Worm (Caenorhabditis elegans): ENCODE data around the gene tin-9.1.

tin-9.1 gene

DNA sequence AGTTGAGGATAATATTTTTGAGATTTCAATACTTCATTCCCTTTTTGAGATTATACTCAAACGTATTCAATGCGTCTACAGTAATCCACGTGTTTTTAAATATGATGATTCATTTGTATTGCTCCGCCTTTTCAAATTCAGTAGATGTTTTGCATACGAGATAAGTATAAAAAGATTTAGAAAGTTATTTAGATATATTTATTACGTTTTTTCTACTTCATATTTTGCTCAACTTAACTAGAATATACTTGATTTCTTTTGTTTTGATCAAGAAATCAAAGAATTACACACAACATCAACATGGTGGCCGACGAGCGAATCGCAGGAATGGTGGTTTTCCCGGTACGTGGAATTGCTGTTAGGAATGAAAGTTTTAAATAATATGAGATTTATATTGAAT lies 13.3 kb upstream of the tin-9.1 start, which contains the start of gene srx-50:
srx-50 (plus strand) TSS at position 301 of the 400 bp plus-strand sequence.
- TF ChIP-seq cog-1 (tag; optimal IDR thresholded peaks at IDR 0.05): no peak
- no peak for TF ChIP-seq T22C8.4 (GFP tag; IDR thresholded peaks at IDR 0.05)
- TF ChIP-seq klf-2 (GFP tag; conservative IDR thresholded peaks at IDR 0.05): no peak
- no peak for TF ChIP-seq tab-1 (GFP tag; IDR thresholded peaks at IDR 0.05)
- TF ChIP-seq flt-1 (GFP tag; IDR thresholded peaks at IDR 0.05): no peak
- TF ChIP-seq ztf-23 (GFP tag; IDR thresholded peaks at IDR 0.05): no peak
- no peak for TF ChIP-seq ztf-29 (GFP tag; IDR thresholded peaks at IDR 0.05)
- no peak for TF ChIP-seq med-1 (GFP tag; optimal IDR thresholded peaks at IDR 0.05; ENCODE audit: insufficient read depth)
- TF ChIP-seq ref-1 (GFP tag; conservative IDR thresholded peaks at IDR 0.05): no peak

DNA sequence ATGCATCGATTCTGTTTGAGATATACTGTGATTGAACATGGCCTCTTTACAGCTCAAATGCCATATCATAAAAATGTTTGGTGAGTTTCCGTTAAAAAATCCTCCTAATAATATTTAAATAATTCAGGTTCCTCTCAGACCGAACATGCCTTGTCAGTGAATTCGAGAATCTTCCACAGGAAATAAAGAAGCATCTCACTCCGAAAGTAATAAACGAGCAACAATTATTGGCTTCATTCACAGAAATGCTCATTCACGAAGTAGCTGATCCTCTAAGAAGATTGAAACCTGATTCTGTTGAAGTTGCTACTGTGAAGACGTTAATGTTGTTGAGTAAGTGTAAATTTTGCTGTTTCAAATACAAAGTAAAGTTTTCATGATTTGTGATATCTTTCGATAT lies 7.7 kb upstream of the tin-9.1 start:
- TF ChIP-seq ztf-29 (GFP tag; IDR thresholded peaks at IDR 0.05) (no peak), ref-1 (GFP tag; conservative IDR thresholded peaks at IDR 0.05) (no peak), med-1 (GFP tag; optimal IDR thresholded peaks at IDR 0.05; ENCODE audit: insufficient read depth) (no peak), flt-1 (GFP tag; IDR thresholded peaks at IDR 0.05) (no peak), cog-1 (tag; optimal IDR thresholded peaks at IDR 0.05) (no peak), tab-1 (GFP tag; IDR thresholded peaks at IDR 0.05) (no peak), klf-2 (GFP tag; conservative IDR thresholded peaks at IDR 0.05) (no peak), T22C8.4 (GFP tag; IDR thresholded peaks at IDR 0.05) (no peak), ztf-23 (GFP tag; IDR thresholded peaks at IDR 0.05) (no peak)

ce11 chrIV:7051515-7051914 lies 7.1 kb upstream of the tin-9.1 start:
- no peak for TF ChIP-seq tab-1 (GFP tag; IDR thresholded peaks at IDR 0.05)
- no peak for TF ChIP-seq ztf-23 (GFP tag; IDR thresholded peaks at IDR 0.05)
- TF ChIP-seq flt-1 (GFP tag; IDR thresholded peaks at IDR 0.05): no peak
- no peak for TF ChIP-seq ref-1 (GFP tag; conservative IDR thresholded peaks at IDR 0.05)
- TF ChIP-seq klf-2 (GFP tag; conservative IDR thresholded peaks at IDR 0.05): no peak
- no peak for TF ChIP-seq ztf-29 (GFP tag; IDR thresholded peaks at IDR 0.05)
- TF ChIP-seq T22C8.4 (GFP tag; IDR thresholded peaks at IDR 0.05): no peak
- no peak for TF ChIP-seq cog-1 (tag; optimal IDR thresholded peaks at IDR 0.05)
- no peak for TF ChIP-seq med-1 (GFP tag; optimal IDR thresholded peaks at IDR 0.05; ENCODE audit: insufficient read depth)

DNA sequence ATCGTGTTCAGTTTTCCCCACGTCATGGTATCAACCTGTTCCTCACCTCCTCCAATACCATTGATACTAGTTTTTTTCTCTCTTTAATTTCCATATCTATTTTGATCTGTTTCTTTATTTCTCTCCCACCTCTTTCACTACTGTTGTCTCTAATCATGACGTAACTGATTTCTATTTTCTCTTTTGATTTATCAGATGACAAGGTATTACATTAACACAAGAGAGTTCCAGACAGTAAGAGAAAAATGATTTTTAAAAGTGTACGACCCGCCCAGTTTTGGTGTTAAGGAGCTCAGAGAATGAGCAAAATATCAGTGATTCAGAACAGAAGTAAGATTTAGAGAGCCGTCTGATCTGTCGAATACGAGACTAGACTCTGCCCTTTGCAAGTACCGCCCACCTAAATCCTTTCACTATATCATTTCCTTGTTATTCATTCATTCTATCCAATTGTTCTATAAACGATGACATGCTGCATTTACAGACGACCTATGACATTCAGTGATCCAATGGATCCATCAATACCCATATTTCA lies 5.3 kb upstream of the tin-9.1 start, which contains the start of gene nhr-105:
nhr-105 (plus strand) TSS at position 485 of the 535 bp plus-strand sequence.
- TF ChIP-seq klf-2 (GFP tag; conservative IDR thresholded peaks at IDR 0.05): no peak
- no peak for TF ChIP-seq flt-1 (GFP tag; IDR thresholded peaks at IDR 0.05)
- no peak for TF ChIP-seq T22C8.4 (GFP tag; IDR thresholded peaks at IDR 0.05)
- TF ChIP-seq ztf-23 (GFP tag; IDR thresholded peaks at IDR 0.05): no peak
- TF ChIP-seq med-1 (GFP tag; optimal IDR thresholded peaks at IDR 0.05; ENCODE audit: insufficient read depth): no peak
- no peak for TF ChIP-seq tab-1 (GFP tag; IDR thresholded peaks at IDR 0.05)
- TF ChIP-seq cog-1 (tag; optimal IDR thresholded peaks at IDR 0.05): no peak
- TF ChIP-seq ref-1 (GFP tag; conservative IDR thresholded peaks at IDR 0.05): no peak
- no peak for TF ChIP-seq ztf-29 (GFP tag; IDR thresholded peaks at IDR 0.05)

DNA sequence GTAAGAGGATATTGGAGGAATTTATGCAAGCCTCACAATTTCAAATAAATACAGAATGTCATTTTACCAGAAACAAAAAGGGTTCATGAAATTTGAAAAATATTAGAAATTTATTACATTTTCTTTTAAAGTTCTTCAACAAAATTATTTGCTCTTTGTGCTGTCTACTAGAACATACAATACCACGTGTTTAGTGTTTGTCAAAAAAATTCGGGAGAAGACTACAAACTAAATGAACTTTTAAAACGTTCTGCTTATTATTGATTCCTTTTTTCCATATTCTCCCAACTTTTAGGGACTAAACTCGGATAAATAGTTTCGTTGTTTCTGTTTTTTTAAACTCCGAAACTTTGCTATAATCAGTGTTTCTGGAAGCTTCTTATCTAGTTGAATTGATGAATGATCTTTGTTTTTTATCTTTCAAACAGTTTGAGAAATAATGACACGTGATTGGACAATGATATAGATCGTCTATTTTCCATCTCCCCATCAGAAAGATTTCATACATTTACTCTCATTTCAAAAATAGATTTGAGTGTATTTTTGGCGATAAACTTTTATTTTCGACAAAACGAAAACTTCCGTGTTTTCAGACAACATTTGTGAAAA lies 4.3 kb upstream of the tin-9.1 start:
- TF ChIP-seq ztf-23 (GFP tag; IDR thresholded peaks at IDR 0.05) (no peak), tab-1 (GFP tag; IDR thresholded peaks at IDR 0.05) (no peak), klf-2 (GFP tag; conservative IDR thresholded peaks at IDR 0.05) (no peak), ref-1 (GFP tag; conservative IDR thresholded peaks at IDR 0.05) (no peak), flt-1 (GFP tag; IDR thresholded peaks at IDR 0.05) (no peak), med-1 (GFP tag; optimal IDR thresholded peaks at IDR 0.05; ENCODE audit: insufficient read depth) (no peak), cog-1 (tag; optimal IDR thresholded peaks at IDR 0.05) (no peak), T22C8.4 (GFP tag; IDR thresholded peaks at IDR 0.05) (no peak), ztf-29 (GFP tag; IDR thresholded peaks at IDR 0.05) (no peak)

DNA sequence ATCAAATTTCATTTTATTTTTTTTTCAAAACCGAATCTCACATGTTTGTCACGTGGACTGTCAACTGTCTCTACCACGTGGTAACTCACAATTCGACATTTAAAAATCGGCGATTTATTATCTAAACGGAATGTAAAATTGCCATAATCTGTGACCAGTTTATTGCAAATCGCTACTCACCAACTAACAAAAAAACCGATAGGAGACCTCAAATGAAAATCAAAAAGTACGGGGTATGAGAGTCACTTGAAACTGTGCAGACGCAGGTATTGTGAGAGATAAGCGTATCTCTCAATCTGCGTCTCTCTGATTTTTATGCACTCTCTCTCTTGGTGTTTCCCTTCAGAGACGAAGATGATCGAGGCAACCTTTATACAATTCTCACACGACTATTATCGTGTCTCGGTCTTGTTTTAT lies 3.4 kb upstream of the tin-9.1 start:
- TF ChIP-seq ref-1 (GFP tag; conservative IDR thresholded peaks at IDR 0.05): no peak
- no peak for TF ChIP-seq med-1 (GFP tag; optimal IDR thresholded peaks at IDR 0.05; ENCODE audit: insufficient read depth)
- TF ChIP-seq tab-1 (GFP tag; IDR thresholded peaks at IDR 0.05): no peak
- no peak for TF ChIP-seq ztf-29 (GFP tag; IDR thresholded peaks at IDR 0.05)
- no peak for TF ChIP-seq T22C8.4 (GFP tag; IDR thresholded peaks at IDR 0.05)
- no peak for TF ChIP-seq ztf-23 (GFP tag; IDR thresholded peaks at IDR 0.05)
- no peak for TF ChIP-seq cog-1 (tag; optimal IDR thresholded peaks at IDR 0.05)
- TF ChIP-seq klf-2 (GFP tag; conservative IDR thresholded peaks at IDR 0.05): no peak
- no peak for TF ChIP-seq flt-1 (GFP tag; IDR thresholded peaks at IDR 0.05)

- TF ChIP-seq klf-2 (GFP tag; conservative IDR thresholded peaks at IDR 0.05): no peak
- no peak for TF ChIP-seq ztf-23 (GFP tag; IDR thresholded peaks at IDR 0.05)
- no peak for TF ChIP-seq ztf-29 (GFP tag; IDR thresholded peaks at IDR 0.05)
- TF ChIP-seq med-1 (GFP tag; optimal IDR thresholded peaks at IDR 0.05; ENCODE audit: insufficient read depth): no peak
- no peak for TF ChIP-seq T22C8.4 (GFP tag; IDR thresholded peaks at IDR 0.05)
- no peak for TF ChIP-seq ref-1 (GFP tag; conservative IDR thresholded peaks at IDR 0.05)
- TF ChIP-seq flt-1 (GFP tag; IDR thresholded peaks at IDR 0.05): no peak
- no peak for TF ChIP-seq cog-1 (tag; optimal IDR thresholded peaks at IDR 0.05)
- TF ChIP-seq tab-1 (GFP tag; IDR thresholded peaks at IDR 0.05): no peak
Observed at ce11 chrIV:7046641-7047361, 2.4 kb upstream of the tin-9.1 start.

DNA sequence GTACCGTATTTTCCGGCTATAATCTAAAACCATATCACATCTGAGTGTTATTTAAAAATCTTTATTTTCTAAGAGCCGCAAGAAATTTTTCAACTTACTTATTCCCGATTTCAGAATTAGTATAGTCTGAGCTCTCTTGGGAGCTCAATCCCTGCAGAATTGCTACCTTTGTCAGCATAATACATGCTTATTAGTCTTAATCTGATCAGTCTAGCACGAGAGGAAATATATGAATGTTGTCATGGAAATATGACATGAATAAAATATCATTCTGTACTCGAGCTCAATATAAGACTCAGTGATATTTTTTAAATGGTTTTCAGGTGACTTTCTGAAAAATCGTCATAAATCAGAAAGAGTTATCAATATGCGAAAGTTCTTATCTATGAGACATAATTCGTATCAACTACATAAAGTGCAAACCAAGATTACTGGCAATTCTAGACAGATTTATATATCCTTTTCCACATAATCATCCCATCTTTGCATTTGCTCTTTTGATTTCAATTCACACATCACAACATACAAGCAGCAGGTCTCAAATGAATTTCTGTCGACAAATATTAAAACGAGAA lies 1.0 kb upstream of the tin-9.1 start:
- no peak for TF ChIP-seq ref-1 (GFP tag; conservative IDR thresholded peaks at IDR 0.05)
- TF ChIP-seq klf-2 (GFP tag; conservative IDR thresholded peaks at IDR 0.05): no peak

- TF ChIP-seq T22C8.4 (GFP tag; IDR thresholded peaks at IDR 0.05): no peak
- TF ChIP-seq med-1 (GFP tag; optimal IDR thresholded peaks at IDR 0.05; ENCODE audit: insufficient read depth): no peak
- TF ChIP-seq klf-2 (GFP tag; conservative IDR thresholded peaks at IDR 0.05): no peak
- TF ChIP-seq cog-1 (tag; optimal IDR thresholded peaks at IDR 0.05): no peak
Observed at ce11 chrIV:7043430-7043829, 972 bp downstream of the tin-9.1 start.

Data from whole organism, midembryonic.